Worm (Caenorhabditis elegans) whole organism, midembryonic: ENCODE results near the gene fbxb-3.

Experiments
- med-1 ChIP-seq: sonication (generic microtip); optimal IDR thresholded peaks from 2 replicates; lab custom pipeline; 2017; ENCODE audit warnings: missing genetic modification characterization, mild to moderate bottlenecking, missing compliant biosample characterization, antibody characterized with exemption, missing genetic modification reagents; ENCODE audit not compliant: insufficient read depth
- ztf-23 ChIP-seq: fragments of 200-800 bp; sonication (Bioruptor generic); IDR thresholded peaks from 2 replicates; pipeline ENCODE4 v1.3.6; 2022; ENCODE audit warnings: missing genetic modification reagents, missing genetic modification characterization, missing compliant biosample characterization
- ztf-29 ChIP-seq: fragments of 200-800 bp; sonication (Bioruptor generic); IDR thresholded peaks from 2 replicates; pipeline ENCODE4 v1.3.6; 2022; ENCODE audit warnings: missing genetic modification reagents, missing genetic modification characterization, missing compliant biosample characterization

DNA sequence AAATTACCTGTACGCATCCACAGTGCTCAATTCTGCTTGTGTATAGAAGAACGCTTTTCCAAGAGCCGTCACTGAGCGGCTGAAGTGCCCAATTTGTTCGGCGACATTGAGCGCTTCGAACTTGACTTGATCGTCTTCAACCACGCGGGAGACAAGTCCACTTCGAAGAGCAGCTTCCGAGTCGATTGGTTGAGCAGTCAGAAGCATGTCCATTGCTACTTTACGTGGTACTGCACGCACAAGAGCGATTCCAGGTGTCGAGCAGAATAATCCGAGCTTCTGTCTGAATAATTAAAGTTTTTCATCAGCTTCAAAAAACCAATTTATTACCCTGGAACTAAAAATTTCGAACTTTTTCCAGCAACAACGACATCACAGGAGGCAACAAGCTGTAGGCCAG is 16.7 kb downstream of the fbxb-3 start:
- TF ChIP-seq ztf-29 (no peak), ztf-23 (GFP tag; lab: Robert Waterston, UW) (no peak), med-1 (GFP tag; lab: Kevin White, UChicago) (no peak)
